Comparison of ENCODE assay signal across 1 fruit fly cellular context in the genomic region with DNA sequence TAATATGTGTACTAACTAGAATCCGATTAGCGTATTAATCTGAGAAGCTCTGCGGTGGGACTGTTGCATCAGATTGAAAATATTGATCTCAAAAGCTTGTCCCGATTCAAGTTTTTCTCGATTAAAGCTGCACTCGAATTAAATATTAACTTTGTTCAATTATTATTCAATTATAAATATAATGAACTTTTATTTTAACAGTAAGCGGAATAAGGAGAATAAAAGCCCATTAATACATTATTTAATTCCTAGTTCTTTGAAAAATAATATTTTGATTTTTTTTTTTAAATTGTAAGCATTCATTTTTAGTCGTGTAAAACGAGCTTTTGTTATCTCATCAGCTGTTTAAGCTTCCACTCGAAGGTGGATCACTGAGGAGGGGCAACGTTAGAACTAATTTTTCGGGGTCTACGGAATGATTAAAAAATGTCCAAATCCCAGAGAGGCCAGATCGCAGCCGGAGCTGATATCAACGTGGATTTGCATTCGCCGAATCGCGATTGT.
TF ChIP-seq lines count a peak whose summit lies in the region.

A gene (minus strand): TSS at position 51 of the 504 bp plus-strand sequence.
A gene (plus strand): TSS at position 438 of the 504 bp plus-strand sequence.

TF ChIP-seq in whole organism, embryonic, 481 proteins besides CTCF, POLR2A, EP300 and RAD21 (continued from another document and continues in another):
- TF ChIP-seq schlank (tag; optimal IDR thresholded peaks at IDR 0.05; lab: Kevin White, UChicago) (no peak), wdn (GFP tag; IDR thresholded peaks at IDR 0.05; lab: Robert Waterston, UW) (no peak), tna (GFP tag; IDR thresholded peaks at IDR 0.05; lab: Robert Waterston, UW; ENCODE audit: partially characterized antibody) (no peak), CG12219 (GFP tag; optimal IDR thresholded peaks at IDR 0.05; lab: Kevin White, UChicago) (no peak), Sox100B (GFP tag; optimal IDR thresholded peaks at IDR 0.05; lab: Kevin White, UChicago) (peak; percentile 55), hkb (optimal IDR thresholded peaks at IDR 0.05; lab: Kevin White, UChicago) (no peak), hkb (GFP tag; IDR thresholded peaks at IDR 0.05; lab: Robert Waterston, UW) (peak; percentile 74), H15 (GFP tag; IDR thresholded peaks at IDR 0.05; lab: Robert Waterston, UW) (0 out of 3 replicates have a peak, but pooled peaks have one; percentile 26), CG4282 (GFP tag; optimal IDR thresholded peaks at IDR 0.05; lab: Kevin White, UChicago) (no peak), sna (GFP tag; IDR thresholded peaks at IDR 0.05; lab: Robert Waterston, UW; ENCODE audit: partially characterized antibody) (no peak), phol (tag; optimal IDR thresholded peaks at IDR 0.05; lab: Kevin White, UChicago) (peak; percentile 65), gro (GFP tag; optimal IDR thresholded peaks at IDR 0.05; lab: Kevin White, UChicago) (no peak), MBD-R2 (GFP tag; IDR thresholded peaks at IDR 0.05; lab: Robert Waterston, UW) (peak; percentile 50; the same call in 1 of the 2 replicates), NC2β (GFP tag; optimal IDR thresholded peaks at IDR 0.05; lab: Kevin White, UChicago) (no peak), CG12744 (GFP tag; optimal IDR thresholded peaks at IDR 0.05; lab: Kevin White, UChicago) (no peak), esg (GFP tag; conservative IDR thresholded peaks at IDR 0.05; lab: Robert Waterston, UW) (no peak; the same call in 1 of the 2 replicates), gcm2 (GFP tag; optimal IDR thresholded peaks at IDR 0.05; lab: Kevin White, UChicago) (no peak), Vsx1 (GFP tag; optimal IDR thresholded peaks at IDR 0.05; lab: Kevin White, UChicago) (no peak), ttk (GFP tag; IDR thresholded peaks at IDR 0.05; lab: Robert Waterston, UW) (peak; percentile 46; the same call in 1 of the 2 replicates), emc (GFP tag; optimal IDR thresholded peaks at IDR 0.05; lab: Kevin White, UChicago) (no peak), B-H1 (GFP tag; IDR thresholded peaks at IDR 0.05; lab: Robert Waterston, UW) (peak; percentile 32; the same call in 2 of the 3 replicates), Ets65A (GFP tag; lab: Kevin White, UChicago) (peak; percentile 59), HHEX (GFP tag; optimal IDR thresholded peaks at IDR 0.05; lab: Kevin White, UChicago) (peak; percentile 55), CG1647 (GFP tag; optimal IDR thresholded peaks at IDR 0.05; lab: Kevin White, UChicago) (no peak), CG5245 (GFP tag; optimal IDR thresholded peaks at IDR 0.05; lab: Kevin White, UChicago) (no peak), CG11504 (tag; optimal IDR thresholded peaks at IDR 0.05; lab: Kevin White, UChicago) (peak; percentile 81), CG14860 (GFP tag; IDR thresholded peaks at IDR 0.05; lab: Robert Waterston, UW; ENCODE audit: partially characterized antibody) (no peak), CG1602 (GFP tag; optimal IDR thresholded peaks at IDR 0.05; lab: Kevin White, UChicago) (no peak), CG15601 (tag; optimal IDR thresholded peaks at IDR 0.05; lab: Kevin White, UChicago) (peak; percentile 36), Ada2b (GFP tag; IDR thresholded peaks at IDR 0.05; lab: Robert Waterston, UW) (peak; percentile 50; the same call in 1 of the 2 replicates), Atf-2 (GFP tag; optimal IDR thresholded peaks at IDR 0.05; lab: Kevin White, UChicago) (no peak), odd (GFP tag; optimal IDR thresholded peaks at IDR 0.05; lab: Kevin White, UChicago) (no peak), CG7839 (tag; optimal IDR thresholded peaks at IDR 0.05; lab: Kevin White, UChicago) (peak; percentile 78), CG5953 (GFP tag; IDR thresholded peaks at IDR 0.05; lab: Robert Waterston, UW) (no peak), Hr3 (GFP tag; optimal IDR thresholded peaks at IDR 0.05; lab: Kevin White, UChicago) (peak; percentile 15), caup (GFP tag; optimal IDR thresholded peaks at IDR 0.05; lab: Kevin White, UChicago; ENCODE audit: severe bottlenecking) (peak; percentile 31), CG9609 (GFP tag; optimal IDR thresholded peaks at IDR 0.05; lab: Kevin White, UChicago) (no peak), ATbp (GFP tag; optimal IDR thresholded peaks at IDR 0.05; lab: Kevin White, UChicago) (peak; percentile 46), amos (GFP tag; IDR thresholded peaks at IDR 0.05; lab: Robert Waterston, UW; ENCODE audit: partially characterized antibody) (no peak), Xrp1 (GFP tag; IDR thresholded peaks at IDR 0.05; lab: Robert Waterston, UW) (peak; percentile 59; the same call in 1 of the 2 replicates), lola (GFP tag; optimal IDR thresholded peaks at IDR 0.05; lab: Kevin White, UChicago) (peak in 1 of 3 experiments; percentile 20), Dip2 (GFP tag; IDR thresholded peaks at IDR 0.05; lab: Robert Waterston, UW) (no peak), C15 (GFP tag; IDR thresholded peaks at IDR 0.05; lab: Robert Waterston, UW) (peak; percentile 66; the same call in 2 of the 3 replicates), CG14710 (tag; optimal IDR thresholded peaks at IDR 0.05; lab: Kevin White, UChicago) (peak; percentile 13), Sin3A (optimal IDR thresholded peaks at IDR 0.05; lab: Kevin White, UChicago) (no peak), Pdp1 (GFP tag; optimal IDR thresholded peaks at IDR 0.05; lab: Kevin White, UChicago) (peak in 1 of 2 experiments; percentile 34), Hand (GFP tag; optimal IDR thresholded peaks at IDR 0.05; lab: Kevin White, UChicago) (no peak), Hr78 (GFP tag; optimal IDR thresholded peaks at IDR 0.05; lab: Kevin White, UChicago) (no peak), repo (GFP tag; optimal IDR thresholded peaks at IDR 0.05; lab: Kevin White, UChicago) (no peak), CG8924 (tag; optimal IDR thresholded peaks at IDR 0.05; lab: Kevin White, UChicago) (peak; percentile 59), vnd (GFP tag; IDR thresholded peaks at IDR 0.05; lab: Robert Waterston, UW; ENCODE audit: partially characterized antibody) (no peak), Adf1 (GFP tag; IDR thresholded peaks at IDR 0.05; lab: Robert Waterston, UW) (no peak), CG6854 (GFP tag; optimal IDR thresholded peaks at IDR 0.05; lab: Kevin White, UChicago) (peak; percentile 13), CG8281 (tag; optimal IDR thresholded peaks at IDR 0.05; lab: Kevin White, UChicago) (peak; percentile 35), CG3065 (GFP tag; optimal IDR thresholded peaks at IDR 0.05; lab: Kevin White, UChicago) (no peak), slp2 (GFP tag; optimal IDR thresholded peaks at IDR 0.05; lab: Kevin White, UChicago) (no peak), hbn (GFP tag; IDR thresholded peaks at IDR 0.05; lab: Robert Waterston, UW; ENCODE audit: partially characterized antibody) (no peak), CG8290 (GFP tag; optimal IDR thresholded peaks at IDR 0.05; lab: Kevin White, UChicago) (no peak), CG8290 (tag; optimal IDR thresholded peaks at IDR 0.05; lab: Kevin White, UChicago) (no peak), CG14441 (GFP tag; IDR thresholded peaks at IDR 0.05; lab: Robert Waterston, UW) (peak; percentile 54), CG33557 (GFP tag; optimal IDR thresholded peaks at IDR 0.05; lab: Kevin White, UChicago) (no peak), CG34376 (GFP tag; optimal IDR thresholded peaks at IDR 0.05; lab: Kevin White, UChicago) (peak; percentile 82), CG4404 (GFP tag; IDR thresholded peaks at IDR 0.05; lab: Robert Waterston, UW) (no peak), CG3847 (GFP tag; IDR thresholded peaks at IDR 0.05; lab: Robert Waterston, UW) (peak; percentile 56), CG6175 (GFP tag; IDR thresholded peaks at IDR 0.05; lab: Robert Waterston, UW) (no peak), NC2α (GFP tag; optimal IDR thresholded peaks at IDR 0.05; lab: Kevin White, UChicago) (no peak), CG10209 (GFP tag; optimal IDR thresholded peaks at IDR 0.05; lab: Kevin White, UChicago) (peak; percentile 4), row (GFP tag; IDR thresholded peaks at IDR 0.05; lab: Robert Waterston, UW) (peak; percentile 77), gsb-n (tag; optimal IDR thresholded peaks at IDR 0.05; lab: Kevin White, UChicago) (peak; percentile 51), z (GFP tag; IDR thresholded peaks at IDR 0.05; lab: Robert Waterston, UW) (no peak), CG12391 (tag; optimal IDR thresholded peaks at IDR 0.05; lab: Kevin White, UChicago) (peak; percentile 72), bcd (GFP tag; optimal IDR thresholded peaks at IDR 0.05; lab: Kevin White, UChicago) (peak; percentile 34), Lhr (GFP tag; optimal IDR thresholded peaks at IDR 0.05; lab: Kevin White, UChicago) (no peak), CG15514 (GFP tag; optimal IDR thresholded peaks at IDR 0.05; lab: Kevin White, UChicago) (peak; percentile 40), run (tag; optimal IDR thresholded peaks at IDR 0.05; lab: Kevin White, UChicago) (peak; percentile 37), BEAF-32 (GFP tag; optimal IDR thresholded peaks at IDR 0.05; lab: Kevin White, UChicago) (no peak), Dp (GFP tag; optimal IDR thresholded peaks at IDR 0.05; lab: Kevin White, UChicago) (no peak), CG2120 (GFP tag; optimal IDR thresholded peaks at IDR 0.05; lab: Kevin White, UChicago) (peak; percentile 43), az2 (GFP tag; optimal IDR thresholded peaks at IDR 0.05; lab: Kevin White, UChicago) (peak; percentile 19), so (GFP tag; IDR thresholded peaks at IDR 0.05; lab: Robert Waterston, UW) (0 out of 3 replicates have a peak, but pooled peaks have one; percentile 31), CG3163 (GFP tag; optimal IDR thresholded peaks at IDR 0.05; lab: Kevin White, UChicago) (no peak), ERR (GFP tag; optimal IDR thresholded peaks at IDR 0.05; lab: Kevin White, UChicago) (no peak), al (GFP tag; IDR thresholded peaks at IDR 0.05; lab: Robert Waterston, UW) (peak; percentile 46; the same call in 1 of the 2 replicates), CG9215 (GFP tag; IDR thresholded peaks at IDR 0.05; lab: Robert Waterston, UW) (peak; percentile 51), CG6683 (GFP tag; optimal IDR thresholded peaks at IDR 0.05; lab: Kevin White, UChicago) (peak; percentile 27), CG11695 (GFP tag; IDR thresholded peaks at IDR 0.05; lab: Robert Waterston, UW) (peak; percentile 70; the same call in 2 of the 3 replicates), HLH3B (GFP tag; IDR thresholded peaks at IDR 0.05; lab: Robert Waterston, UW) (peak; percentile 76), ato (GFP tag; IDR thresholded peaks at IDR 0.05; lab: Robert Waterston, UW; ENCODE audit: partially characterized antibody) (no peak), prd (optimal IDR thresholded peaks at IDR 0.05; lab: Kevin White, UChicago) (no peak), prd (GFP tag; IDR thresholded peaks at IDR 0.05; lab: Robert Waterston, UW) (peak; percentile 57; the same call in 2 of the 3 replicates), dati (GFP tag; IDR thresholded peaks at IDR 0.05; lab: Robert Waterston, UW) (no peak), CG9727 (GFP tag; optimal IDR thresholded peaks at IDR 0.05; lab: Kevin White, UChicago) (peak; percentile 39), CG16813 (GFP tag; IDR thresholded peaks at IDR 0.05; lab: Robert Waterston, UW; ENCODE audit: partially characterized antibody) (no peak), lbe (GFP tag; optimal IDR thresholded peaks at IDR 0.05; lab: Kevin White, UChicago) (peak; percentile 79), CG9437 (GFP tag; optimal IDR thresholded peaks at IDR 0.05; lab: Kevin White, UChicago) (peak; percentile 39), pita (GFP tag; optimal IDR thresholded peaks at IDR 0.05; lab: Kevin White, UChicago) (no peak), shn (GFP tag; optimal IDR thresholded peaks at IDR 0.05; lab: Kevin White, UChicago) (no peak), CG30403 (GFP tag; optimal IDR thresholded peaks at IDR 0.05; lab: Kevin White, UChicago) (peak; percentile 51), CG17359 (tag; optimal IDR thresholded peaks at IDR 0.05; lab: Kevin White, UChicago) (peak; percentile 73), unpg (GFP tag; optimal IDR thresholded peaks at IDR 0.05; lab: Kevin White, UChicago) (peak; percentile 73), Antp (GFP tag; optimal IDR thresholded peaks at IDR 0.05; lab: Kevin White, UChicago) (no peak), Xbp1 (GFP tag; optimal IDR thresholded peaks at IDR 0.05; lab: Kevin White, UChicago) (peak; percentile 26), Sox102F (GFP tag; optimal IDR thresholded peaks at IDR 0.05; lab: Kevin White, UChicago) (peak; percentile 78), CG10431 (GFP tag; optimal IDR thresholded peaks at IDR 0.05; lab: Kevin White, UChicago) (no peak), CG7357 (GFP tag; IDR thresholded peaks at IDR 0.05; lab: Robert Waterston, UW) (0 out of 3 replicates have a peak, but pooled peaks have one; percentile 58), CG13296 (GFP tag; optimal IDR thresholded peaks at IDR 0.05; lab: Kevin White, UChicago) (peak; percentile 48), CG6254 (GFP tag; optimal IDR thresholded peaks at IDR 0.05; lab: Kevin White, UChicago) (peak; percentile 18), cad (GFP tag; optimal IDR thresholded peaks at IDR 0.05; lab: Kevin White, UChicago) (no peak), CG10366 (GFP tag; IDR thresholded peaks at IDR 0.05; lab: Robert Waterston, UW) (peak; percentile 37; the same call in 1 of the 2 replicates), CG6689 (GFP tag; IDR thresholded peaks at IDR 0.05; lab: Robert Waterston, UW) (peak; percentile 67), CG2875 (GFP tag; optimal IDR thresholded peaks at IDR 0.05; lab: Kevin White, UChicago) (no peak), CG13424 (tag; optimal IDR thresholded peaks at IDR 0.05; lab: Kevin White, UChicago) (peak; percentile 59), CG4424 (GFP tag; optimal IDR thresholded peaks at IDR 0.05; lab: Kevin White, UChicago) (peak; percentile 39), sima (GFP tag; optimal IDR thresholded peaks at IDR 0.05; lab: Kevin White, UChicago) (no peak), CG15011 (GFP tag; optimal IDR thresholded peaks at IDR 0.05; lab: Kevin White, UChicago) (no peak), seq (GFP tag; IDR thresholded peaks at IDR 0.05; lab: Robert Waterston, UW) (no peak), Opbp (GFP tag; IDR thresholded peaks at IDR 0.05; lab: Robert Waterston, UW; ENCODE audit: partially characterized antibody) (no peak), kah (GFP tag; optimal IDR thresholded peaks at IDR 0.05; lab: Kevin White, UChicago) (no peak), Awh (GFP tag; IDR thresholded peaks at IDR 0.05; lab: Robert Waterston, UW) (peak; percentile 68), Ptx1 (GFP tag; IDR thresholded peaks at IDR 0.05; lab: Robert Waterston, UW) (peak; percentile 80), jumu (GFP tag; optimal IDR thresholded peaks at IDR 0.05; lab: Kevin White, UChicago) (no peak), E2f2 (GFP tag; IDR thresholded peaks at IDR 0.05; lab: Robert Waterston, UW) (peak; percentile 13; the same call in 1 of the 2 replicates), CG18476 (GFP tag; optimal IDR thresholded peaks at IDR 0.05; lab: Kevin White, UChicago) (peak; percentile 22), org-1 (GFP tag; optimal IDR thresholded peaks at IDR 0.05; lab: Kevin White, UChicago) (peak; percentile 16)
